Fruit fly (Drosophila melanogaster): Measurements from ENCODE around the gene Pex19.

Pex19 gene

DNA sequence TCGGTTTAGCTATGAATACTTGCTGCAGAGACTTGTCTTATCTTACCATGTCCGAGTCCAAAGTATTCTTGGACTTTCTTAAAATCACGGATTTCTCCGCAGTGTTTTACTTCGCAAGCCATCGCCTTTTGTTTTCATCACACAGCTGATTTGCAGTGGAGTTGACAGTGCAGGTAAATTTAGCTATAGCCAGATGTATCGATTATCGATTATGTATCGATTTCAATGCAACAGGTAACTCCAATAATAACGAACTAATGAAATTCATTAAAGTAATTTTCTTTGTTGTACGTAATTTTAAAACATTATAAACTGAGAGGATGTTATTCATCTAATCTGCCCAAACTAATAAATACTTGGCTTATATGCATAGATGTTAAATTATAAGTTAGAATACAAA lies 28.6 kb upstream of the Pex19 start, which contains the start of gene Rab3-GAP (continued):
- TF ChIP-seq cad (GFP tag; optimal IDR thresholded peaks at IDR 0.05): no peak
- TF ChIP-seq crp (GFP tag; optimal IDR thresholded peaks at IDR 0.05): peak; percentile 48 to 93
- TF ChIP-seq BtbVII (GFP tag; optimal IDR thresholded peaks at IDR 0.05): no peak
- TF ChIP-seq dpn (GFP tag; optimal IDR thresholded peaks at IDR 0.05): peak in 1 of 2 experiments; percentile 53
- TF ChIP-seq zen2 (GFP tag; IDR thresholded peaks at IDR 0.05; ENCODE audit: partially characterized antibody): peak; percentile 55; the same call in 2 of the 3 replicates
- no peak for TF ChIP-seq CG7372 (GFP tag; IDR thresholded peaks at IDR 0.05)
- TF ChIP-seq dmrt11E (tag; optimal IDR thresholded peaks at IDR 0.05): no peak
- no peak for TF ChIP-seq CG18476 (GFP tag; optimal IDR thresholded peaks at IDR 0.05)
- TF ChIP-seq NfI (GFP tag; optimal IDR thresholded peaks at IDR 0.05): no peak
- TF ChIP-seq croc (GFP tag; conservative IDR thresholded peaks at IDR 0.05): no peak
- TF ChIP-seq da (GFP tag; optimal IDR thresholded peaks at IDR 0.05): no peak
- TF ChIP-seq CG6813 (GFP tag; optimal IDR thresholded peaks at IDR 0.05): no peak
- no peak for TF ChIP-seq CG4328 (GFP tag; optimal IDR thresholded peaks at IDR 0.05)
- TF ChIP-seq Sry-δ (GFP tag; optimal IDR thresholded peaks at IDR 0.05): peak; percentile 48
- TF ChIP-seq CG16813 (GFP tag; IDR thresholded peaks at IDR 0.05; ENCODE audit: partially characterized antibody): peak; percentile 45; the same call in 2 of the 3 replicates
- TF ChIP-seq pho (GFP tag; optimal IDR thresholded peaks at IDR 0.05): no peak
- peak; percentile 29 for TF ChIP-seq PHDP (tag; optimal IDR thresholded peaks at IDR 0.05)
- no peak for TF ChIP-seq TFAM (GFP tag; optimal IDR thresholded peaks at IDR 0.05)
- TF ChIP-seq CG9727 (GFP tag; optimal IDR thresholded peaks at IDR 0.05): no peak
- TF ChIP-seq wor (GFP tag; IDR thresholded peaks at IDR 0.05): no peak
- no peak for TF ChIP-seq CG17912 (GFP tag; optimal IDR thresholded peaks at IDR 0.05)
- TF ChIP-seq NK7.1 (GFP tag; optimal IDR thresholded peaks at IDR 0.05): no peak
- no peak for TF ChIP-seq CG10321 (GFP tag; IDR thresholded peaks at IDR 0.05)
- TF ChIP-seq CG16779 (GFP tag; IDR thresholded peaks at IDR 0.05): no peak
- no peak for TF ChIP-seq CG17385 (GFP tag; optimal IDR thresholded peaks at IDR 0.05)
- TF ChIP-seq tgo (GFP tag; IDR thresholded peaks at IDR 0.05): peak; percentile 38; the same call in 1 of the 3 replicates
- TF ChIP-seq HLH3B (GFP tag; IDR thresholded peaks at IDR 0.05): no peak; the same call in 1 of the 2 replicates
- no peak for TF ChIP-seq Sox102F (GFP tag; optimal IDR thresholded peaks at IDR 0.05)
- TF ChIP-seq CG30431 (GFP tag; optimal IDR thresholded peaks at IDR 0.05): no peak
- no peak for TF ChIP-seq ERR (GFP tag; optimal IDR thresholded peaks at IDR 0.05)
- TF ChIP-seq bowl (GFP tag; IDR thresholded peaks at IDR 0.05): no peak
- no peak for TF ChIP-seq Trl (optimal IDR thresholded peaks at IDR 0.05)
- no peak for TF ChIP-seq Trl (GFP tag; optimal IDR thresholded peaks at IDR 0.05)
- no peak for TF ChIP-seq ash1 (GFP tag; optimal IDR thresholded peaks at IDR 0.05)
- TF ChIP-seq Optix (GFP tag; IDR thresholded peaks at IDR 0.05): no peak
- no peak for TF ChIP-seq ro (GFP tag; IDR thresholded peaks at IDR 0.05)
- TF ChIP-seq kah (GFP tag; optimal IDR thresholded peaks at IDR 0.05): peak; percentile 63
- no peak for TF ChIP-seq Lim3 (GFP tag; IDR thresholded peaks at IDR 0.05)
- TF ChIP-seq twi (tag; optimal IDR thresholded peaks at IDR 0.05): no peak
- peak; percentile 51 for TF ChIP-seq CG2120 (GFP tag; optimal IDR thresholded peaks at IDR 0.05)
- TF ChIP-seq CG6175 (GFP tag; IDR thresholded peaks at IDR 0.05): no peak
- TF ChIP-seq Fer3 (tag; optimal IDR thresholded peaks at IDR 0.05): peak; percentile 34
- TF ChIP-seq Elba2 (GFP tag; optimal IDR thresholded peaks at IDR 0.05): peak; percentile 20
- TF ChIP-seq bab2 (GFP tag; optimal IDR thresholded peaks at IDR 0.05): no peak
- no peak for TF ChIP-seq ATbp (GFP tag; optimal IDR thresholded peaks at IDR 0.05)
- TF ChIP-seq Poxn (GFP tag; IDR thresholded peaks at IDR 0.05): no peak
- TF ChIP-seq CG14965 (GFP tag; optimal IDR thresholded peaks at IDR 0.05; ENCODE audit: borderline replicate concordance): no peak
- TF ChIP-seq CG11696 (GFP tag; IDR thresholded peaks at IDR 0.05): no peak
- TF ChIP-seq CG1602 (GFP tag; optimal IDR thresholded peaks at IDR 0.05): peak; percentile 14
- no peak for TF ChIP-seq ttk (GFP tag; IDR thresholded peaks at IDR 0.05)
- no peak for TF ChIP-seq CG3163 (GFP tag; optimal IDR thresholded peaks at IDR 0.05)
- no peak for TF ChIP-seq jigr1 (GFP tag; IDR thresholded peaks at IDR 0.05)
- TF ChIP-seq az2 (GFP tag; optimal IDR thresholded peaks at IDR 0.05): peak; percentile 33

Measured in whole organism, embryonic.